Worm (Caenorhabditis elegans) whole organism, mixed stage, embryonic: Measurements from ENCODE around the gene rme-1.

Experiments
- ces-1 ChIP-seq: fragments of 150-350 bp; optimal IDR thresholded peaks from 2 replicates; lab custom pipeline; 2014; ENCODE audit warnings: missing biosample characterization, missing genetic modification reagents, missing genetic modification characterization
- flh-1 ChIP-seq: fragments of 200-800 bp; sonication (Bioruptor generic); optimal IDR thresholded peaks from 2 replicates; lab custom pipeline; 2018; ENCODE audit warnings: mild to moderate bottlenecking, missing genetic modification characterization, moderate library complexity, missing compliant biosample characterization
- mab-5 ChIP-seq: fragments of 150-350 bp; optimal IDR thresholded peaks from 2 replicates; lab custom pipeline; 2014; ENCODE audit warnings: missing biosample characterization, missing genetic modification characterization
- mep-1 ChIP-seq: fragments of 150-350 bp; optimal IDR thresholded peaks from 2 replicates; lab custom pipeline; 2017; ENCODE audit warnings: missing biosample characterization, missing genetic modification reagents, missing genetic modification characterization, inconsistent platforms
- nhr-28 ChIP-seq: fragments of 150-350 bp; optimal IDR thresholded peaks from 2 replicates; lab custom pipeline; 2014; ENCODE audit warnings: missing biosample characterization, missing genetic modification characterization
- nhr-76 ChIP-seq: sonication (generic microtip); optimal IDR thresholded peaks from 2 replicates; lab custom pipeline; 2017; ENCODE audit warnings: missing biosample characterization, missing genetic modification characterization
- snpc-4 ChIP-seq: fragments of 150-350 bp; optimal IDR thresholded peaks from 2 replicates; lab custom pipeline; 2014; ENCODE audit warnings: missing biosample characterization, missing genetic modification characterization
- sptf-1 ChIP-seq: sonication (generic microtip); optimal IDR thresholded peaks from 2 replicates; lab custom pipeline; 2017; ENCODE audit warnings: mild to moderate bottlenecking, missing genetic modification characterization, moderate library complexity, missing compliant biosample characterization
- unc-62 ChIP-seq: fragments of 150-350 bp; optimal IDR thresholded peaks from 2 replicates; lab custom pipeline; 2014; ENCODE audit warnings: missing biosample characterization, missing genetic modification reagents, missing genetic modification characterization

DNA sequence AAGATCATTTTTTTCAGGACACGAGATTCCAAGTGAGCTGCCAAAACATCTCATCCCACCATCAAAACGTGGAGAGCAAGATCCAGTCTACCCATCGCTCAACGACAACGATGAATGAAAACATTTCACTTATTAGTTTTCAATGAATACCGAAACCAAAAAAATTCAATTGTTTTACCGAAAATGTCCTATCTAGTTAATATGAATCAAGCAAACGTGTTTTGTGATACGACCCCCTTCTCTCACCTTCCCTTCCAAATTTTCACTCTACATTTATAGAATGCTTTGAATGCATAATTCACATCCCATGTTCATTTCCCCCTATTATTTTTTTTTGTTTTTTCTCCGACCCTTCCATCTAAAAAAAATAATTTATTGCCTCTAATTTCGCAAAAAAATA, 8.5 kb downstream of the rme-1 start:
- TF ChIP-seq snpc-4 (tag; lab: Kevin White, UChicago): no peak
- TF ChIP-seq ces-1 (GFP tag; lab: Kevin White, UChicago): no peak
- no peak for TF ChIP-seq flh-1 (GFP tag; lab: Kevin White, UChicago)
- no peak for TF ChIP-seq nhr-76 (tag; lab: Kevin White, UChicago)
- no peak for TF ChIP-seq mab-5 (tag; lab: Kevin White, UChicago)
- TF ChIP-seq unc-62 (GFP tag; lab: Kevin White, UChicago): no peak
- TF ChIP-seq mep-1 (tag; lab: Kevin White, UChicago): no peak
- TF ChIP-seq sptf-1 (tag; lab: Kevin White, UChicago): no peak
- TF ChIP-seq nhr-28 (tag; lab: Kevin White, UChicago): no peak
